Worm (Caenorhabditis elegans) whole organism, L2 larva: Measurements from ENCODE around the gene cpf-2.

ENCODE experiments used
- lsy-2 ChIP-seq, 2 experiments: fragments of 150-350 bp in 1 of 2; sonication (generic microtip) in 1 of 2; optimal IDR thresholded peaks; 2 replicates each; lab custom pipeline; 2014 to 2017; ENCODE audit warnings: missing biosample characterization in 2 of 2, missing genetic modification characterization in 2 of 2
- nhr-23 ChIP-seq: fragments of 150-350 bp; optimal IDR thresholded peaks from 2 replicates; lab custom pipeline; 2014; ENCODE audit warnings: missing biosample characterization, missing genetic modification reagents, missing genetic modification characterization
- nhr-237 ChIP-seq: fragments of 150-350 bp; optimal IDR thresholded peaks from 2 replicates; lab custom pipeline; 2014; ENCODE audit warnings: missing biosample characterization, missing genetic modification characterization
- nhr-25 ChIP-seq: fragments of 150-350 bp; sonication (generic microtip); optimal IDR thresholded peaks from 3 replicates; lab custom pipeline; 2014; ENCODE audit warnings: missing biosample characterization, missing genetic modification characterization

DNA sequence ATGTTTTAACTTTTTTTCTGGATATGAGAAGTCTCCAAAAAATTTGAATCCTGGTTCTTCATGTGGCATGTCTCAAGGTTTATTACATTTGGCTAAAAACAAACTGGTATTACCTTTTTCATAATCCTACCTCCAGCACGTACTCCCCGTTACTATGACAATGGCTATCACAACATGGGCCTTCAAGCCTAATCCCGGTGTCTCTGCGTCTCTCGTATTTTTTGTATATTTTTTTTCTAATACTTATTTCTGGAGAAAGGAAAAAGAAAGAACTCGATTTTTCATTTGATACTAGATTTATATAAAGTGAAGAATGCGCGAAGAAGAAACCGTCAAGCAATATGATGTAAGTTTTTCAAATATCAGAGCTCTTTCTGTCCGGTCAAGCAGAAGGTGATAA lies 22.4 kb downstream of the cpf-2 start, which contains the start of gene anoh-1:
- TF ChIP-seq nhr-25 (tag; lab: Kevin White, UChicago) = no peak
- no peak for TF ChIP-seq nhr-237 (tag; lab: Kevin White, UChicago)
- TF ChIP-seq lsy-2 (tag; optimal IDR thresholded peaks at IDR 0.05; lab: Kevin White, UChicago) = no peak
- TF ChIP-seq nhr-23 (tag; lab: Kevin White, UChicago) = no peak
